Worm (Caenorhabditis elegans): Measurements from ENCODE around the gene tpa-1.
"Not testable (repeated sequence)": the region's sequence is repeated elsewhere in the genome, so short reads cannot be mapped to it uniquely, and the experiment has no call there.

tpa-1 gene

DNA sequence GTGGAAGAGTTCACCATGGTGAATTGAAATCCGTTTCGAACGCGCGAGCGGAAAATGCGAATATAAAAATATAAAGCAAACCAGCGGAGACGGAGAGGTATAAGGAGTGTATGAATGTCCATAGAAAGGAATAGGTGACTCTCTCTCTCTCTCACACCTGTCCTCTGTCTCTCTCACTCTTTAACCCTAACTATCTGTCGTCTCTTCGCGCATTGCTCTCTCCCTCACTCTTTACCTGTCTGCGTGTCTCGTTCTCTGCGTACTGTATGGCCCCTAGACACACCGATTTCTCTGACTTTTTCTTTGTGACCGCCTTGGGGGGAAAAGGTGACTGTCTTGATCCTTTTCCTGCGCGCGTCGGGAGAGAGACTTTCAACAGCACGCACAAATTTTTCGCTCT, 40.6 kb upstream of the tpa-1 start (continued):
- TF ChIP-seq arid-1 (GFP tag; conservative IDR thresholded peaks at IDR 0.05): no peak

DNA sequence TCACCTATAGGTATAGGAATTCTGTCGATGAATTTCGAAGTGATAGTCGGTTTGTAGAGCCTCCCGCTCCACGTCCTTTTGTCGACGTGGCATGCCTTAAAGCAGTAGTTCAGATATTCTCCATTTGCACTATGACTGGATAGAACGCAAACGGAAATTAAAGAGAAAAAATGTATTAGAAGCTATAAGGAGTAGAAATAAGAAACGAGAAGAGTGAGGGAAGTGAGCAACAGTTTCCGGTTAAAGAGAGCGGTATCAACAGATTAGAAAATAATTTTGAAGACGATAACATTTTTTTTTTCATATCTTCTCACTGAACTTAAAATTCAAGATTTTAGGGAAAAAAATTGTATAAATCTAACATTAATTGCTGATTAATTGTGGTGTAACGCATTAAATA, 38.2 kb upstream of the tpa-1 start, which contains the start of gene T05C7.4:
Gene T05C7.4, minus strand, starts transcription at position 101 of the 400 bp plus-strand sequence.
- TF ChIP-seq lir-3 (tag; optimal IDR thresholded peaks at IDR 0.05) (no peak), ctbp-1 (GFP tag; IDR thresholded peaks at IDR 0.05) (no peak), ama-1 (optimal IDR thresholded peaks at IDR 0.05) (no peak), F49E8.2 (tag; optimal IDR thresholded peaks at IDR 0.05; ENCODE audit: borderline replicate concordance) (no peak), daf-19 (GFP tag; conservative IDR thresholded peaks at IDR 0.05) (no peak), zip-2 (tag; optimal IDR thresholded peaks at IDR 0.05) (no peak), daf-16 (GFP tag; optimal IDR thresholded peaks at IDR 0.05) (no peak), daf-16 (tag; optimal IDR thresholded peaks at IDR 0.05) (no peak), nhr-237 (tag; optimal IDR thresholded peaks at IDR 0.05) (no peak), T26A8.4 (GFP tag; IDR thresholded peaks at IDR 0.05) (no peak), snpc-4 (tag; optimal IDR thresholded peaks at IDR 0.05) (no peak)

DNA sequence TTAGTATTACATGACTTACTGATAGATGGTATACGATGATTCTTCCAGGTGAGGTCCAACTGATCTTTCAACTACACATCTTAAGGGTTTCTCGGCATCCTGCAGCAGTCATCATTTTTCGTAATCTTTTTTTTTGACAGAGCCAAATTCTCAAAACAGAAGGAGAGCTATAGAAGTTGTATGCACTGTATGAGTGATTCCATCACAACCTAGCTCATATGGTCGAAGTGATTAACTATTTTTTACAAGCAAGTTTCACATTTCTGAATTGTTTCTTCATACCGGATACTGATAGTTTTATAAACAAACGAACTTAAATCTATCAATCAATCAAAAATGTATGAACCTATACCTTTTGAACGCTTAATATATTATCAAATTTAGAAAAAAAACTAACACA, 33.0 kb upstream of the tpa-1 start, which contains the start of gene T05C7.5:
Gene T05C7.5, minus strand, starts transcription at position 101 of the 400 bp plus-strand sequence.
- TF ChIP-seq ztf-7 (tag; optimal IDR thresholded peaks at IDR 0.05) (no peak), arid-1 (GFP tag; conservative IDR thresholded peaks at IDR 0.05) (no peak), lir-3 (tag; optimal IDR thresholded peaks at IDR 0.05) (no peak), nhr-77 (tag; optimal IDR thresholded peaks at IDR 0.05) (no peak), lin-39 (tag; optimal IDR thresholded peaks at IDR 0.05) (no peak), lim-7 (GFP tag; IDR thresholded peaks at IDR 0.05) (no peak), daf-16 (GFP tag; optimal IDR thresholded peaks at IDR 0.05) (no peak), daf-16 (tag; optimal IDR thresholded peaks at IDR 0.05) (no peak), D1046.2 (GFP tag; IDR thresholded peaks at IDR 0.05) (no peak), lin-15B (tag; optimal IDR thresholded peaks at IDR 0.05) (no peak), Y5F2A.4 (GFP tag; optimal IDR thresholded peaks at IDR 0.05) (no peak), mxl-2 (GFP tag; conservative IDR thresholded peaks at IDR 0.05) (no peak), zfp-2 (tag; optimal IDR thresholded peaks at IDR 0.05) (no peak), snpc-4 (tag; optimal IDR thresholded peaks at IDR 0.05) (no peak), rbr-2 (tag; optimal IDR thresholded peaks at IDR 0.05) (no peak), nhr-11 (tag; optimal IDR thresholded peaks at IDR 0.05) (no peak), zag-1 (tag; optimal IDR thresholded peaks at IDR 0.05) (no peak), zip-11 (GFP tag; IDR thresholded peaks at IDR 0.05) (no peak), jun-1 (tag; optimal IDR thresholded peaks at IDR 0.05) (no peak), F10B5.3 (tag; optimal IDR thresholded peaks at IDR 0.05) (no peak)

ce11 chrIV:61448-61847, 30.3 kb upstream of the tpa-1 start, which contains the start of gene T05C7.7:
TSS of gene T05C7.7 (plus strand) at chrIV:61748.
- not testable (repeated sequence) for TF ChIP-seq hlh-30 (tag; optimal IDR thresholded peaks at IDR 0.05; ENCODE audit: insufficient read depth); nhr-77 (tag; optimal IDR thresholded peaks at IDR 0.05); lin-39 (tag; optimal IDR thresholded peaks at IDR 0.05)

DNA sequence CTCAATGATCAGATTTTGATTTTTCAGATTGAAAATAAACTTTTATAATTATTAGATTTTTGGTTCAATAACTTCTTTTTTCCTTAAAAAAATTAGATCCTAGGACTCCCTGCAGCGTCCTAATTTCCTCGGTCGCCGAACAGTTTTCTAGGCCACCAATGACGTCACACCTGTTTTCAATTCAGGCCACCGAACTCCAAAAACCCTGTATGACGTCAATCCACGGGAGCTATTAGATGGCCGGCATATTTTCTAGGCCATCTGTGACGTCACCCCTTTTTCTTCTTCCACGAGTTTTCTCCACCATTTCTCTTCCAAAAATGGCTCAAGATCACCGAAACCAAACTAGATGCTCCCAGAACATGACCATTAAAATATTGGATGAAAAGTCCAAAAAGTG, 20.5 kb upstream of the tpa-1 start:
- 0 out of 2 replicates have a peak, but pooled peaks have one; percentile 53 for TF ChIP-seq D1046.2 (GFP tag; IDR thresholded peaks at IDR 0.05)
- no peak for TF ChIP-seq nhr-28 (tag; optimal IDR thresholded peaks at IDR 0.05)
- no peak for TF ChIP-seq nhr-237 (tag; optimal IDR thresholded peaks at IDR 0.05)
- no peak for TF ChIP-seq lir-3 (tag; optimal IDR thresholded peaks at IDR 0.05)

DNA sequence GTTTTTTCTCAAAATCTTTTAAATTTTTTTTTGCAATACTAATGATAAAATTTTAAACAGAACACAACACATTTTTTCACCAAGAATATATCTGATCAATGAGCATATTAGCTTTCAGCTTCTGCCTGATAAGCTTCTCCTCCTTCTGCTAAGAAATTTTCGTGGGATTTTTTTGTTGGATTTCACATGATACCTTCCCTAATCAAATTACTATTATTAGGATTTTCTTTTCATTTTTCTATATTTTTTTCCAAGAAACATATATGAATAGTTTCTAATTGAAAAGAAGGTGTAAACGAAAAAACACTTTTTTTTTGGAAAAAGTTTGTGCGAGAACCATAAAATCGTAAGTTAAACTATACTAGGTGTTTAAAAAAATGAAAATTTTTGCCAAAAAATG, 18.6 kb upstream of the tpa-1 start:
- TF ChIP-seq nhr-48 (tag; optimal IDR thresholded peaks at IDR 0.05): no peak
- no peak for TF ChIP-seq lin-1 (GFP tag; IDR thresholded peaks at IDR 0.05)

ce11 chrIV:76070-76469, 15.7 kb upstream of the tpa-1 start, which contains the start of gene T05C7.8:
TSS of gene T05C7.8 (plus strand) at chrIV:76370.
- peak in 1 of 2 experiments; percentile 69 for TF ChIP-seq unc-62 (GFP tag; optimal IDR thresholded peaks at IDR 0.05 in 1 of 2)
- no peak for TF ChIP-seq unc-62 (tag; optimal IDR thresholded peaks at IDR 0.05)
- TF ChIP-seq egl-27 (tag; optimal IDR thresholded peaks at IDR 0.05): no peak
- TF ChIP-seq mes-2 (tag; optimal IDR thresholded peaks at IDR 0.05; ENCODE audit: poor library complexity, severe bottlenecking): no peak

Data from whole organism, L4 larva.